Worm (Caenorhabditis elegans) whole organism, L4/young adult: ENCODE data around the gene D1079.1.

Experiments
- W03F9.2 ChIP-seq: fragments of 150-350 bp; optimal IDR thresholded peaks from 2 replicates; lab custom pipeline; 2014; ENCODE audit warnings: missing biosample characterization, missing genetic modification characterization
- him-1 ChIP-seq: sonication (generic microtip); optimal IDR thresholded peaks from 2 replicates; lab custom pipeline; 2016; ENCODE audit warnings: missing genotype, missing genetic modification reagents, missing genetic modification characterization, missing compliant biosample characterization

DNA sequence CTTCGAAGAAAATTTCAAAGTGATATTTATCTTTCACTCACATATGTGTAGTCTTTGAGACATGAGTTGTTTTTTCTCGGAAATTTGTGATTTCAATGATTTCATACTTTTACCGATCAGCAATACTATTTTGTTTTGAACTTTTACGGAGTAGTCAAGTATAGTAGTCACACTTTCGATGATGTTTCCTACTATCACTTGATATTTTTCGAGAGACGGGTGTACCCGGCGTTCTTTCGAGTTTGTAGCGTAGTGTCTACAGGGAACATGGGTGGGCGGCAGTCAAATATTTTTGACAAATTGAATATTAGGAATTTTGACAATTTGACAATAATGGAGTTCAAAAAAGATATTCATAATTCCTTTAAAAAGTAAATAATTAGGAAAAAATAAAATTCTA lies 35.9 kb downstream of the D1079.1 start:
- no peak for TF ChIP-seq him-1 (tag; lab: Kevin White, UChicago)
- no peak for TF ChIP-seq W03F9.2 (tag; lab: Kevin White, UChicago)
